Worm (Caenorhabditis elegans): ENCODE data around the gene slcf-2.

DNA sequence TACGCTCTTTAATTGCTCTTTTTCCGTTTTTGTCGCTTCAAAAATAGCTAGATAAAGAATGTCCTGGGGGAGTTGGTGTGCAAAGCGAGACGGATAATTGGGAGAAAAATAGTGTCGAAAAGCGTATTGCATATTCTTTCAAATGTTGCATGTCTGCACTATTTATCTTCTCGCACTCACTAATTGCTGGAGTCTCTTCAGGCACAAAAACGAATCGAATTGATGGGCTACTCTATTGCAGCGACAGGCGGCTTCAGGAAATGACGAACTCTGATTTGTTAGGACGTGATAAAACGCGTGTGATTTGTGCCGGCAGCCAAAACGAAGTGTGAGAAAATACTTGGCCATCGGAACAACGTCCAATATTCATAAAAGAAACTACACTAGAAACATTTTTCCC is 46.6 kb downstream of the slcf-2 start:
- TF ChIP-seq him-1 (tag; optimal IDR thresholded peaks at IDR 0.05) (no peak), dao-5 (tag; optimal IDR thresholded peaks at IDR 0.05) (no peak), W03F9.2 (tag; optimal IDR thresholded peaks at IDR 0.05) (no peak)

Data from whole organism, L4/young adult.